Fruit fly (Drosophila melanogaster): ENCODE results near the gene CG3505.

DNA sequence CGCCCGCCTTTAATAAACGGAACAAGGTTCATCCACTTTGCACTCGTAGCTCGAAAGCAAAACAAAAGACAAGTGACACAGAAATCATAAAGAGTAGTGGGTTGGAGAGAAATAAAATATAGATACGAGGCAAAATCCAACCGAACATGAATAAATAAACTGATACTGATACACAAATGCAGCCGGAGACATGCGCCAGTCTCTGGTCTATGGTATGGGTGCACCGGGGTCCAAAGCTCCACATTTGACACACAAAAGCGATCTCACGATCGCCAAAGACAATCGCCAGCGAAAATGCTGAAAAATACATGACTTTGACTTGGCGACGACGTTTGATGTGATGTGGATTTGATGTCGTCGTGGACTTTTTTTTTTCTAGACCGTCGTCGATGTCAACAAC lies 48.0 kb downstream of the CG3505 start:
- TF ChIP-seq CTCF (optimal IDR thresholded peaks at IDR 0.05) (no peak), CG8478 (optimal IDR thresholded peaks at IDR 0.05) (no peak)
